Worm (Caenorhabditis elegans) whole organism, young adult: Measurements from ENCODE around the gene C49F8.3.

Source experiments
- B0035.1 ChIP-seq: sonication (generic microtip); optimal IDR thresholded peaks from 2 replicates; lab custom pipeline; 2016; ENCODE audit warnings: missing genetic modification characterization, mild to moderate bottlenecking, missing compliant biosample characterization, missing genotype, missing genetic modification reagents
- Y95B8A.8 ChIP-seq: fragments of 200-800 bp; sonication (Bioruptor generic); IDR thresholded peaks from 2 replicates; pipeline ENCODE4 v1.3.6; 2022; ENCODE audit warnings: missing genetic modification reagents, missing genetic modification characterization, missing compliant biosample characterization
- attf-5 ChIP-seq: fragments of 200-800 bp; sonication (Bioruptor generic); optimal IDR thresholded peaks from 2 replicates; lab custom pipeline; 2018; ENCODE audit warnings: mild to moderate bottlenecking, missing genetic modification characterization, missing compliant biosample characterization
- lin-35 ChIP-seq, 3 experiments: fragments of 150-350 bp in 2 of 3; sonication (generic microtip) in 1 of 3; optimal IDR thresholded peaks; 2 replicates each; lab custom pipeline; 2014 to 2018; ENCODE audit warnings: missing biosample characterization in 3 of 3, missing genetic modification characterization in 3 of 3, missing genetic modification reagents in 3 of 3

ce11 chrX:13350123-13350798 is 37.1 kb downstream of the C49F8.3 start:
- peak in 1 of 3 experiments; percentile 57 for TF ChIP-seq lin-35 (GFP tag; optimal IDR thresholded peaks at IDR 0.05; lab: Kevin White, UChicago)
- TF ChIP-seq Y95B8A.8 (GFP tag; lab: Robert Waterston, UW): no peak
- no peak for TF ChIP-seq attf-5 (GFP tag; lab: Kevin White, UChicago)
- TF ChIP-seq B0035.1 (tag; lab: Kevin White, UChicago): no peak
